Fruit fly (Drosophila melanogaster) whole organism: ENCODE data around the gene maca.

ENCODE experiments used
- CG8478 ChIP-seq: fragments of >200 bp; optimal IDR thresholded peaks from 2 replicates; lab custom pipeline; 2018; ENCODE audit warnings: inconsistent platforms
- EcR ChIP-seq, 2 experiments: fragments of >200 bp; optimal IDR thresholded peaks; 2 replicates each; lab custom pipeline; 2017; ENCODE audit warnings: missing biosample characterization in 2 of 2, missing genetic modification characterization in 2 of 2, missing genetic modification reagents in 2 of 2
- pan ChIP-seq: fragments of >200 bp; optimal IDR thresholded peaks from 2 replicates; lab custom pipeline; 2017
- psq ChIP-seq: fragments of >200 bp; optimal IDR thresholded peaks from 2 replicates; lab custom pipeline; 2017
- usp ChIP-seq: fragments of >200 bp; optimal IDR thresholded peaks from 2 replicates; lab custom pipeline; 2017; ENCODE audit warnings: missing biosample characterization, missing genetic modification characterization, mixed read lengths

DNA sequence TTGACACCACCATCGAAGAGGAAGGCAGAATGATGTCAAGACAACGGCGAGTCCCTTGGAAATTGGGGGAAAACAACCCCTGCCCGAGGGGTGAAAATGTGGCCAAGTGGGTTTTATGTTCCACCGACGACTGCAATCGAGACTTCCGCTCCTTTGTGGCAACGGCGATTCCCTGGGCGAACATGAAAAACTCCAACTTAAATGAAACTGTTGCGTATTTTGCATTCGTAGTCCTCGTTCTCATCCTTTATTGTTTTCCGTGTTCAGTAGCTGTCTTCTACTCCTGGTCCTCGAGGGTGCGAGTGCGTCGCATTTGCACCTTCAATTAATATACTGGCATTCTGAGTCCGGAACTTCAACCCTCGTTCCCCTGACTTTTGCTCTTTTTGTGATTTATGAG lies 17.8 kb downstream of the maca start:
- no peak for TF ChIP-seq EcR (GFP tag; optimal IDR thresholded peaks at IDR 0.05; lab: Kevin White, UChicago)
- no peak for TF ChIP-seq psq
- TF ChIP-seq pan (lab: Kevin White, UChicago): no peak
- TF ChIP-seq usp (GFP tag; lab: Kevin White, UChicago): no peak
- TF ChIP-seq CG8478: no peak
